Worm (Caenorhabditis elegans): Measurements from ENCODE around the gene abcf-1.

DNA sequence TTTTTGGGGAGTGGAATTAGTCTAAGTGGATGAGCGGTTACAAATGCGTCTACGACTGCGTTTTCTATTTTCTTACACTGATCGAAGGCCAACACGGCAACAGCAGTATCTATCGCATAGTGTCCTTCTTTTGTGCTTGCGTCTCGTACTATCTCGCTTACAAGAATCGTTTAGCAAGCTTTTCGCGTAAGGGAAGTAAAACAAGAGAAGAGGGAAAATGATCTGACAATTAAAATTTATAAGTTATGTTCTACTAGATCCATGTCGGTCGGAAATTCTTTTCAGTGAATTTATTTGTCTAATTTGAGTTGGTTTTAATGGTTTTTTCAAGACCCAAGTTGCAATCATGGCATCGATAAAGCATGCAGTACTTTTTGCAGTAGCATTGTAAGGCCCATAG lies 23.9 kb upstream of the abcf-1 start, which contains the start of gene fkb-4:
- TF ChIP-seq lin-39 (tag; optimal IDR thresholded peaks at IDR 0.05) = no peak
- no peak for TF ChIP-seq nhr-25 (tag; optimal IDR thresholded peaks at IDR 0.05)
- no peak for TF ChIP-seq elt-1 (tag; optimal IDR thresholded peaks at IDR 0.05)
- TF ChIP-seq alr-1 (tag; optimal IDR thresholded peaks at IDR 0.05) = no peak
- no peak for TF ChIP-seq sem-4 (tag; optimal IDR thresholded peaks at IDR 0.05)
- no peak for TF ChIP-seq ceh-82 (tag; optimal IDR thresholded peaks at IDR 0.05)
- no peak for TF ChIP-seq F13H6.1 (tag; optimal IDR thresholded peaks at IDR 0.05)
- TF ChIP-seq nhr-12 (tag; optimal IDR thresholded peaks at IDR 0.05) = no peak
- TF ChIP-seq dmd-4 (tag; optimal IDR thresholded peaks at IDR 0.05) = no peak
- TF ChIP-seq crh-2 (tag; optimal IDR thresholded peaks at IDR 0.05) = no peak

All from whole organism, L2 larva.